Worm (Caenorhabditis elegans) whole organism, young adult: Measurements from ENCODE around the gene cyk-7.

ENCODE experiments used
- B0261.1 ChIP-seq: sonication (generic microtip); optimal IDR thresholded peaks from 2 replicates; lab custom pipeline; 2016; ENCODE audit warnings: mild to moderate bottlenecking, missing genetic modification characterization, moderate library complexity, missing compliant biosample characterization
- C17E4.6 ChIP-seq: fragments of 200-800 bp; sonication (Bioruptor generic); IDR thresholded peaks from 2 replicates; pipeline ENCODE4 v1.3.6; 2022; ENCODE audit warnings: missing genetic modification reagents, missing genetic modification characterization, missing compliant biosample characterization
- F37B4.10 ChIP-seq: fragments of 200-800 bp; sonication (Bioruptor generic); IDR thresholded peaks from 2 replicates; pipeline ENCODE4 v1.3.6; 2022; ENCODE audit warnings: missing genetic modification characterization, missing compliant biosample characterization
- F52B5.7 ChIP-seq: sonication (generic microtip); optimal IDR thresholded peaks from 2 replicates; lab custom pipeline; 2016; ENCODE audit warnings: mild to moderate bottlenecking, missing genetic modification characterization, missing compliant biosample characterization
- T07F8.4 ChIP-seq: sonication (generic microtip); optimal IDR thresholded peaks from 2 replicates; lab custom pipeline; 2016; ENCODE audit warnings: mild to moderate bottlenecking, missing genetic modification characterization, moderate library complexity, missing compliant biosample characterization
- Y79H2A.3 ChIP-seq: fragments of 200-800 bp; sonication (Bioruptor generic); conservative IDR thresholded peaks from 2 replicates; pipeline ENCODE4 v1.3.6; 2022; ENCODE audit warnings: missing genetic modification reagents, missing genetic modification characterization, missing compliant biosample characterization
- ZK185.1 ChIP-seq: sonication (generic microtip); optimal IDR thresholded peaks from 2 replicates; lab custom pipeline; 2016; ENCODE audit warnings: mild to moderate bottlenecking, missing genetic modification characterization, missing compliant biosample characterization; ENCODE audit not compliant: poor library complexity, severe bottlenecking
- athp-1 ChIP-seq: sonication (generic microtip); optimal IDR thresholded peaks from 2 replicates; lab custom pipeline; 2017; ENCODE audit warnings: mild to moderate bottlenecking, missing genetic modification characterization, missing compliant biosample characterization
- attf-3 ChIP-seq: fragments of 200-800 bp; sonication (Bioruptor generic); conservative IDR thresholded peaks from 2 replicates; pipeline ENCODE4 v1.3.6; 2022; ENCODE audit warnings: missing genetic modification reagents, missing genetic modification characterization, missing compliant biosample characterization
- chd-7 ChIP-seq: sonication (generic microtip); optimal IDR thresholded peaks from 2 replicates; lab custom pipeline; 2016; ENCODE audit warnings: mild to moderate bottlenecking, missing genetic modification characterization, moderate library complexity, missing compliant biosample characterization
- dox-1 ChIP-seq: fragments of 200-800 bp; sonication (Bioruptor generic); IDR thresholded peaks from 2 replicates; pipeline ENCODE4 v1.3.6; 2022; ENCODE audit warnings: missing genetic modification reagents, missing genetic modification characterization, missing compliant biosample characterization
- egl-18 ChIP-seq: fragments of 200-800 bp; sonication (Bioruptor generic); IDR thresholded peaks from 2 replicates; pipeline ENCODE4 v1.3.6; 2022; ENCODE audit warnings: missing genetic modification reagents, missing genetic modification characterization, missing compliant biosample characterization
- egl-44 ChIP-seq: fragments of 200-800 bp; sonication (Bioruptor generic); IDR thresholded peaks from 2 replicates; pipeline ENCODE4 v1.3.6; 2022; ENCODE audit warnings: missing genetic modification reagents, missing genetic modification characterization, missing compliant biosample characterization
- egrh-3 ChIP-seq: fragments of 200-800 bp; sonication (Bioruptor generic); IDR thresholded peaks from 2 replicates; pipeline ENCODE4 v1.3.6; 2022; ENCODE audit warnings: missing genetic modification reagents, missing genetic modification characterization, missing compliant biosample characterization
- hlh-26 ChIP-seq: fragments of 200-800 bp; sonication (Bioruptor generic); conservative IDR thresholded peaks from 2 replicates; pipeline ENCODE4 v1.3.6; 2022; ENCODE audit warnings: missing genetic modification reagents, missing genetic modification characterization, missing compliant biosample characterization
- hmg-1.2 ChIP-seq: fragments of 200-800 bp; sonication (Bioruptor generic); IDR thresholded peaks from 2 replicates; pipeline ENCODE4 v1.3.6; 2022; ENCODE audit warnings: missing genetic modification reagents, missing genetic modification characterization, missing compliant biosample characterization
- hmg-20 ChIP-seq: fragments of 200-800 bp; sonication (Bioruptor generic); IDR thresholded peaks from 2 replicates; pipeline ENCODE4 v1.3.6; 2022; ENCODE audit warnings: missing genetic modification reagents, missing genetic modification characterization, missing compliant biosample characterization
- let-526 ChIP-seq: fragments of 200-800 bp; sonication (Bioruptor generic); IDR thresholded peaks from 2 replicates; pipeline ENCODE4 v1.3.6; 2022; ENCODE audit warnings: missing genetic modification reagents, missing genetic modification characterization, missing compliant biosample characterization
- let-607 ChIP-seq, 2 experiments: fragments of 200-800 bp in 1 of 2; sonication (Bioruptor generic) in 1 of 2; sonication (generic microtip) in 1 of 2; optimal IDR thresholded peaks; 2 replicates each; lab custom pipeline; 2016 to 2018; ENCODE audit warnings: mild to moderate bottlenecking in 2 of 2, missing compliant biosample characterization in 2 of 2, missing genetic modification characterization in 2 of 2, moderate library complexity in 2 of 2, missing genotype in 1 of 2
- lin-26 ChIP-seq: fragments of 200-800 bp; sonication (Bioruptor generic); IDR thresholded peaks from 2 replicates; pipeline ENCODE4 v1.3.6; 2022; ENCODE audit warnings: missing genetic modification reagents, missing genetic modification characterization, missing compliant biosample characterization
- lin-54 ChIP-seq: fragments of 200-800 bp; sonication (Bioruptor generic); optimal IDR thresholded peaks from 2 replicates; lab custom pipeline; 2018; ENCODE audit warnings: mild to moderate bottlenecking, missing genetic modification characterization, missing compliant biosample characterization
- lsl-1 ChIP-seq: fragments of 200-800 bp; sonication (Bioruptor generic); optimal IDR thresholded peaks from 2 replicates; lab custom pipeline; 2018; ENCODE audit warnings: mild to moderate bottlenecking, missing genetic modification characterization, moderate library complexity, missing compliant biosample characterization
- madf-3 ChIP-seq: fragments of 200-800 bp; sonication (Bioruptor generic); IDR thresholded peaks from 2 replicates; pipeline ENCODE4 v1.3.6; 2022; ENCODE audit warnings: missing genetic modification reagents, missing genetic modification characterization, missing compliant biosample characterization
- mel-28 ChIP-seq: sonication (generic microtip); optimal IDR thresholded peaks from 2 replicates; lab custom pipeline; 2016; ENCODE audit warnings: borderline replicate concordance, mild to moderate bottlenecking, missing genetic modification characterization, missing compliant biosample characterization
- mxl-1 ChIP-seq: sonication (generic microtip); optimal IDR thresholded peaks from 2 replicates; lab custom pipeline; 2016; ENCODE audit warnings: missing genetic modification characterization, missing compliant biosample characterization
- nfya-2 ChIP-seq: fragments of 200-800 bp; sonication (Bioruptor generic); IDR thresholded peaks from 2 replicates; pipeline ENCODE4 v1.3.6; 2022; ENCODE audit warnings: missing genetic modification reagents, missing genetic modification characterization, missing compliant biosample characterization
- nfyb-1 ChIP-seq: fragments of 200-800 bp; sonication (Bioruptor generic); IDR thresholded peaks from 2 replicates; pipeline ENCODE4 v1.3.6; 2022; ENCODE audit warnings: missing genetic modification reagents, missing genetic modification characterization, missing compliant biosample characterization
- rec-8 ChIP-seq, 2 experiments: sonication (generic microtip); optimal IDR thresholded peaks; 2 replicates each; lab custom pipeline; 2016; ENCODE audit warnings: mild to moderate bottlenecking in 2 of 2, missing genetic modification characterization in 2 of 2, missing genetic modification reagents in 2 of 2, missing genotype in 2 of 2, missing biosample characterization in 1 of 2, missing compliant biosample characterization in 1 of 2, moderate library complexity in 1 of 2
- rpc-1 ChIP-seq, 2 experiments: fragments of 150-350 bp in 1 of 2; sonication (generic microtip) in 1 of 2; optimal IDR thresholded peaks; 2 replicates each; lab custom pipeline; 2014 to 2018; ENCODE audit warnings: missing biosample characterization in 1 of 2, missing genetic modification characterization in 1 of 2, missing genetic modification reagents in 1 of 2, missing genotype in 1 of 2
- tbp1 ChIP-seq: fragments of 200-800 bp; sonication (Bioruptor generic); optimal IDR thresholded peaks from 2 replicates; lab custom pipeline; 2018; ENCODE audit warnings: mild to moderate bottlenecking, missing genetic modification characterization, missing compliant biosample characterization
- unc-130 ChIP-seq: sonication (generic microtip); optimal IDR thresholded peaks from 2 replicates; lab custom pipeline; 2016; ENCODE audit warnings: missing genetic modification reagents, missing genetic modification characterization, missing compliant biosample characterization
- ztf-18 ChIP-seq: sonication (generic microtip); optimal IDR thresholded peaks from 2 replicates; lab custom pipeline; 2016; ENCODE audit warnings: missing genotype, mild to moderate bottlenecking, missing genetic modification characterization, missing compliant biosample characterization
- ztf-22 ChIP-seq: fragments of 200-800 bp; sonication (Bioruptor generic); optimal IDR thresholded peaks from 2 replicates; lab custom pipeline; 2018; ENCODE audit warnings: mild to moderate bottlenecking, missing genetic modification characterization, moderate library complexity, missing compliant biosample characterization
- ztf-25 ChIP-seq: fragments of 200-800 bp; sonication (Bioruptor generic); IDR thresholded peaks from 2 replicates; pipeline ENCODE4 v1.3.6; 2022; ENCODE audit warnings: missing genetic modification reagents, missing genetic modification characterization, missing compliant biosample characterization
- ztf-26 ChIP-seq: sonication (generic microtip); optimal IDR thresholded peaks from 2 replicates; lab custom pipeline; 2017; ENCODE audit warnings: missing genetic modification characterization, missing compliant biosample characterization
- ztf-3 ChIP-seq: fragments of 200-800 bp; sonication (Bioruptor generic); optimal IDR thresholded peaks from 2 replicates; lab custom pipeline; 2018; ENCODE audit warnings: mild to moderate bottlenecking, missing genetic modification characterization, missing compliant biosample characterization

Gene cyk-7

DNA sequence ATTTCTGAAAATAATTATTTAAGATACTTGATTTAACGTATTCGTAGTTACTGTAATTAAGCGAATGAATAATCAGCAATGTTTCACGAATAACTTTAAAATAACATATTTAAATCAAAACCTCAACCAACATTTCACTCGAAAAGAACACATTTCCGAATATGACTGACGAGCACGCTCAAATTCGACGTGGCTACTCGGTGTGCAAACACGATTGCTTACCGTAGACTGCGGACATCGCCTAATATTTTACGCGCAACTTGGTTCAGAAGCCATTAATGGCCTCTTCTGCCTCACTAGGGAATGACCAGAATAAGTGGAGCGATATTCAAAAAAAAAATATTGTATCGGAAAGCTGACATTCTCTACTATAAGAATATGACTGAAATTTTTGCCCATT lies 25.2 kb downstream of the cyk-7 start, which contains the start of gene snu-23:
Gene snu-23, minus strand, starts transcription at position 156 of the 400 bp plus-strand sequence.
- no peak for TF ChIP-seq hlh-26 (GFP tag; lab: Robert Waterston, UW)
- TF ChIP-seq chd-7 (tag; lab: Kevin White, UChicago), result no peak
- TF ChIP-seq egrh-3 (GFP tag; lab: Robert Waterston, UW), result no peak
- peak; percentile 38 for TF ChIP-seq lsl-1
- TF ChIP-seq unc-130 (GFP tag; lab: Kevin White, UChicago), result no peak
- TF ChIP-seq let-607 (tag; optimal IDR thresholded peaks at IDR 0.05; lab: Kevin White, UChicago), result peak; percentile 44 to 78
- TF ChIP-seq F52B5.7 (tag; lab: Kevin White, UChicago), result no peak
- no peak for TF ChIP-seq let-526 (GFP tag; lab: Robert Waterston, UW)
- peak; percentile 47 for TF ChIP-seq tbp1 (GFP tag; lab: Kevin White, UChicago)
- TF ChIP-seq athp-1 (tag; lab: Kevin White, UChicago), result no peak
- no peak for TF ChIP-seq nfya-2 (GFP tag; lab: Robert Waterston, UW)
- 0 out of 2 replicates have a peak, but pooled peaks have one; percentile 48 for TF ChIP-seq madf-3 (GFP tag; lab: Robert Waterston, UW)
- 0 out of 2 replicates have a peak, but pooled peaks have one; percentile 18 for TF ChIP-seq attf-3 (GFP tag; lab: Robert Waterston, UW)
- TF ChIP-seq ztf-22 (GFP tag; lab: Kevin White, UChicago), result no peak
- TF ChIP-seq C17E4.6 (GFP tag; lab: Robert Waterston, UW), result no peak
- no peak for TF ChIP-seq rpc-1 (optimal IDR thresholded peaks at IDR 0.05; lab: Kevin White, UChicago)
- peak; percentile 32 for TF ChIP-seq rpc-1 (tag; optimal IDR thresholded peaks at IDR 0.05; lab: Kevin White, UChicago)
- TF ChIP-seq dox-1 (GFP tag; lab: Robert Waterston, UW), result peak; percentile 47; the same call in 1 of the 2 replicates
- no peak for TF ChIP-seq lin-54 (GFP tag; lab: Kevin White, UChicago)
- TF ChIP-seq mxl-1 (tag; lab: Kevin White, UChicago), result no peak
- TF ChIP-seq ZK185.1 (tag; lab: Kevin White, UChicago), result no peak
- peak; percentile 42 for TF ChIP-seq B0261.1 (tag; lab: Kevin White, UChicago)
- peak; percentile 5 for TF ChIP-seq ztf-18
- TF ChIP-seq hmg-1.2 (GFP tag; lab: Robert Waterston, UW), result peak; percentile 44; the same call in 1 of the 2 replicates
- no peak for TF ChIP-seq ztf-25 (GFP tag; lab: Robert Waterston, UW)
- no peak for TF ChIP-seq lin-26 (GFP tag; lab: Robert Waterston, UW)
- TF ChIP-seq ztf-3 (GFP tag; lab: Kevin White, UChicago), result no peak

DNA sequence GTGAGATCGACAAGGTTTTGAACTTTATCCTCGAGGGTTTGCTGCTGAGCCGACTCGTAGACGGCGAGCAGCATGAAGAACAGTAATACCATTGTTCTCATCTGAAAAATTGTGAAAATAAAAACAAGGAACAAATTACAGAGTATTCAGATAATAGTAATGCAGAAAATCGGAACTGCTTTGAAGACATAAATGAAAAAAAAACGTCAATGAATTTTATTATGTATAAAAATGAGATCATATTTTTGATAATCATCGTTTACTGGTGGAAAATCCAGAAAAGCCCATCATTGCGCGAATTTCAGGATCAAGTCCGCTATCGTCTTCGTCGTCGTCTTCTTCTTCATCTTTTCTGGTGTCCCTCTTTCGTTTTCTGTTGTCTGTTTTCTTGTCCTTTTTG lies 26.2 kb downstream of the cyk-7 start, which contains the start of gene ZK686.3:
Gene ZK686.3, minus strand, starts transcription at position 101 of the 400 bp plus-strand sequence.
- no peak for TF ChIP-seq F37B4.10
- no peak for TF ChIP-seq hlh-26 (GFP tag; lab: Robert Waterston, UW)
- no peak for TF ChIP-seq rec-8 (tag; optimal IDR thresholded peaks at IDR 0.05; lab: Kevin White, UChicago)
- no peak for TF ChIP-seq T07F8.4
- no peak for TF ChIP-seq hmg-20 (GFP tag; lab: Robert Waterston, UW)
- TF ChIP-seq lin-54 (GFP tag; lab: Kevin White, UChicago), result no peak
- TF ChIP-seq nfyb-1, result no peak
- no peak for TF ChIP-seq Y79H2A.3 (GFP tag; lab: Robert Waterston, UW)
- TF ChIP-seq egl-18 (GFP tag; lab: Robert Waterston, UW), result no peak
- no peak for TF ChIP-seq ztf-22 (GFP tag; lab: Kevin White, UChicago)
- no peak for TF ChIP-seq mel-28 (tag; lab: Kevin White, UChicago)
- no peak for TF ChIP-seq dox-1 (GFP tag; lab: Robert Waterston, UW)
- TF ChIP-seq egl-44 (GFP tag; lab: Robert Waterston, UW), result no peak
- no peak for TF ChIP-seq ztf-3 (GFP tag; lab: Kevin White, UChicago)
- no peak for TF ChIP-seq ztf-26 (tag; lab: Kevin White, UChicago)
- TF ChIP-seq, all 124 proteins: peak for 0
